Worm (Caenorhabditis elegans) whole organism, early embryonic: Measurements from ENCODE around the gene T24G10.2.

Experiments used
- B0310.2 ChIP-seq: sonication (generic microtip); optimal IDR thresholded peaks from 2 replicates; lab custom pipeline; 2016; ENCODE audit warnings: mild to moderate bottlenecking, missing genetic modification characterization, missing compliant biosample characterization
- F13C5.2 ChIP-seq: sonication (generic microtip); optimal IDR thresholded peaks from 2 replicates; lab custom pipeline; 2017; ENCODE audit warnings: mild to moderate bottlenecking, missing genetic modification characterization, inconsistent platforms, missing compliant biosample characterization
- aly-1 ChIP-seq: sonication (generic microtip); optimal IDR thresholded peaks from 2 replicates; lab custom pipeline; 2016; ENCODE audit warnings: missing genetic modification characterization, missing compliant biosample characterization
- ama-1 ChIP-seq: fragments of 150-350 bp; optimal IDR thresholded peaks from 2 replicates; lab custom pipeline; 2014
- ceh-13 ChIP-seq: fragments of 200-800 bp; sonication (Bioruptor generic); optimal IDR thresholded peaks from 2 replicates; lab custom pipeline; 2018; ENCODE audit warnings: mild to moderate bottlenecking, missing genetic modification characterization, missing compliant biosample characterization
- ceh-36 ChIP-seq: sonication (generic microtip); optimal IDR thresholded peaks from 2 replicates; lab custom pipeline; 2016; ENCODE audit warnings: missing genetic modification characterization, inconsistent platforms, missing compliant biosample characterization
- ets-7 ChIP-seq: sonication (generic microtip); optimal IDR thresholded peaks from 2 replicates; lab custom pipeline; 2016; ENCODE audit warnings: missing genotype, missing genetic modification characterization, missing compliant biosample characterization
- flt-1 ChIP-seq: fragments of 200-800 bp; sonication (Bioruptor generic); IDR thresholded peaks from 2 replicates; pipeline ENCODE4 v1.3.6; 2022; ENCODE audit warnings: missing genetic modification characterization, missing compliant biosample characterization
- hmbx-1 ChIP-seq: sonication (generic microtip); optimal IDR thresholded peaks from 2 replicates; lab custom pipeline; 2016; ENCODE audit warnings: mild to moderate bottlenecking, missing genetic modification characterization, missing compliant biosample characterization
- hmg-4 ChIP-seq: fragments of 200-800 bp; sonication (Bioruptor generic); optimal IDR thresholded peaks from 2 replicates; lab custom pipeline; 2018; ENCODE audit warnings: mild to moderate bottlenecking, missing genetic modification characterization, missing compliant biosample characterization
- hnd-1 ChIP-seq: sonication (generic microtip); optimal IDR thresholded peaks from 2 replicates; lab custom pipeline; 2016; ENCODE audit warnings: missing genetic modification characterization, missing compliant biosample characterization
- pes-1 ChIP-seq: fragments of 200-800 bp; sonication (Bioruptor generic); IDR thresholded peaks from 2 replicates; pipeline ENCODE4 v1.3.6; 2022; ENCODE audit warnings: missing genetic modification reagents, missing genetic modification characterization, missing compliant biosample characterization
- scrt-1 ChIP-seq: fragments of 200-800 bp; sonication (Bioruptor generic); IDR thresholded peaks from 2 replicates; pipeline ENCODE4 v1.3.6; 2022; ENCODE audit warnings: missing genetic modification characterization, missing compliant biosample characterization
- sea-1 ChIP-seq: fragments of 200-800 bp; sonication (Bioruptor generic); conservative IDR thresholded peaks from 2 replicates; pipeline ENCODE4 v1.3.6; 2022; ENCODE audit warnings: missing genetic modification characterization, missing compliant biosample characterization
- tbx-11 ChIP-seq: fragments of 200-800 bp; sonication (Bioruptor generic); IDR thresholded peaks from 2 replicates; pipeline ENCODE4 v1.3.6; 2022; ENCODE audit warnings: missing genetic modification characterization, missing compliant biosample characterization
- tbx-37 ChIP-seq: fragments of 200-800 bp; sonication (Bioruptor generic); conservative IDR thresholded peaks from 2 replicates; pipeline ENCODE4 v1.3.6; 2022; ENCODE audit warnings: missing genetic modification reagents, missing genetic modification characterization, missing compliant biosample characterization
- tra-4 ChIP-seq: sonication (generic microtip); optimal IDR thresholded peaks from 2 replicates; lab custom pipeline; 2017; ENCODE audit warnings: missing genetic modification characterization, missing compliant biosample characterization

T24G10.2 gene

ce11 chrIII:5407060-5407459 is 35.5 kb downstream of the T24G10.2 start:
- no peak for TF ChIP-seq aly-1
- no peak for TF ChIP-seq flt-1 (GFP tag; lab: Robert Waterston, UW)
- TF ChIP-seq hnd-1 (tag; lab: Kevin White, UChicago) = no peak
- no peak for TF ChIP-seq tbx-11 (GFP tag; lab: Robert Waterston, UW)
- no peak for TF ChIP-seq ets-7 (tag; lab: Kevin White, UChicago)
- TF ChIP-seq pes-1 (GFP tag; lab: Robert Waterston, UW) = no peak
- TF ChIP-seq tbx-37 (GFP tag; lab: Robert Waterston, UW) = no peak
- TF ChIP-seq scrt-1 (GFP tag; lab: Robert Waterston, UW) = no peak

- no peak for TF ChIP-seq aly-1
- TF ChIP-seq ama-1 (lab: Kevin White, UChicago) = no peak
- no peak for TF ChIP-seq B0310.2 (tag; lab: Kevin White, UChicago)
- TF ChIP-seq pes-1 (GFP tag; lab: Robert Waterston, UW) = no peak
- TF ChIP-seq F13C5.2 (tag; lab: Kevin White, UChicago) = no peak
- no peak for TF ChIP-seq hmg-4 (GFP tag; lab: Kevin White, UChicago)
- no peak for TF ChIP-seq tbx-37 (GFP tag; lab: Robert Waterston, UW)
These were observed 36.2 kb downstream of the T24G10.2 start for ce11 chrIII:5406314-5406713.

DNA sequence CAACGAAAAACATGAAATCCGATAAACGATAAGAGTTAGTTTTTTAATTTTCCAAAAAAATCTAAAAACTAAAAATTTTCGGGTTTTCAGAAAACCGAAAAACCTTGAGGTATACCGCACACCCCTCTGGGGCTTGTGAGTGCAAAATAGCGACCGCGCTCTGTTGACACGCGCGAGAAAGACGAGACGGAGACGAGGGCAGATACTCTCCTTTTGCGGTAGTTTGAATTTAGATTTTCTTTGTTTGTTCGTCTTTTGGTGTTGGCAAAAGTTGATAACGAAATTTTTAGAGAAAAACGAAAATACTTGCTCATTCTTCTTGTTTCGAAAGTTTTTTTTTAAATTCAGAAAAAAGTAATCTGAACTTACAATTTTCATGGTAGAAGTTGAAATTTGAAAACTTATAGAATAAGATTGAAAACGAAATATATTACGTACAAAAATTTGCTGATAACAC is 36.9 kb downstream of the T24G10.2 start, which contains the start of the genes W03A5.2 and Y32H12A.8:
W03A5.2 (plus strand) TSS at position 407 of the 457 bp plus-strand sequence.
Y32H12A.8 (minus strand) TSS at position 410 of the 457 bp plus-strand sequence.
- TF ChIP-seq sea-1 (no peak), scrt-1 (GFP tag; lab: Robert Waterston, UW) (no peak), flt-1 (GFP tag; lab: Robert Waterston, UW) (no peak)

DNA sequence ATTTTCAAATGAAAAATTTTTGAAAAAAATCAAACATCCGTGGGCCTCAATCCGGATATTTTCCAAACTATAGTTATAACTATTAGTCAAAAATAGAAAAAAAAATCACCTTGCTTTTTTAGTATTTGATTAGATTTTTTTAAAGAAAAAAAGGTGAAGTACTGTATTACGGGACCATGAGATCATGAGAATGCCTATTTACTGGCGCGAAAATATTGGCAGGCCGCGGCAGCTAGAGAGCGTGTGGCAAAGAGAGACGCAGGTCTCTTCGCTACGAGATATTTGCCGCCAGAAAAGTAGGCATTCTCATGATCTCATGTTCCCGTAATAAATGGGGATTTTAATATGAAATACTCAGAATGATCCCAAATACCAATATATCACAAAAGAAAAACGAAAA is 37.6 kb downstream of the T24G10.2 start:
- TF ChIP-seq scrt-1 (GFP tag; lab: Robert Waterston, UW) = no peak
- TF ChIP-seq tra-4 (tag; lab: Kevin White, UChicago) = no peak
- TF ChIP-seq F13C5.2 (tag; lab: Kevin White, UChicago) = no peak
- no peak for TF ChIP-seq hnd-1 (tag; lab: Kevin White, UChicago)
- TF ChIP-seq ama-1 (lab: Kevin White, UChicago) = no peak
- no peak for TF ChIP-seq hmbx-1 (tag; lab: Kevin White, UChicago)
- no peak for TF ChIP-seq pes-1 (GFP tag; lab: Robert Waterston, UW)
- TF ChIP-seq B0310.2 (tag; lab: Kevin White, UChicago) = no peak
- TF ChIP-seq sea-1 = no peak
- TF ChIP-seq ceh-13 (GFP tag; lab: Kevin White, UChicago) = no peak
- no peak for TF ChIP-seq ceh-36 (tag; lab: Kevin White, UChicago)
- TF ChIP-seq tbx-11 (GFP tag; lab: Robert Waterston, UW) = no peak
- TF ChIP-seq hmg-4 (GFP tag; lab: Kevin White, UChicago) = no peak
- no peak for TF ChIP-seq aly-1
- no peak for TF ChIP-seq flt-1 (GFP tag; lab: Robert Waterston, UW)
- no peak for TF ChIP-seq ets-7 (tag; lab: Kevin White, UChicago)
- no peak for TF ChIP-seq tbx-37 (GFP tag; lab: Robert Waterston, UW)

DNA sequence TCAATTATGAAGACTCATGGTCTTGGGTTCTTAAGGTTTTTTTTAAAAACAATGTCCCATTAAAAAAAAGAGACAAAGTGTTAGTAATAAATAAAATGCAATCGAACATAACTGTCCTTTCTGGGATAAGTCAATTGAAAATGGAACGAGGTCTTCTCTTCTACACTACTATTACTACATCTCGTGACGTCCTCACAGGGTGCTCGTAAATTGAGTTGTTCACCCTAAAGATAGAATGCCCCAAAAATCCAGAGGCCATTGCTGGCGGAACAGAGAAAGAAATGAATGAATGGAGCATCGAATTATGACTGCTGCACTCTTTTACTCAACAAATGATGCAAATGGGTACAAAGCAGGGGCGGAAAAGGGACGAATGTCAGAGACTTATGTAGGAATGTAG is 40.1 kb downstream of the T24G10.2 start:
- no peak for TF ChIP-seq ceh-36 (tag; lab: Kevin White, UChicago)
- TF ChIP-seq B0310.2 (tag; lab: Kevin White, UChicago) = no peak

ce11 chrIII:5395746-5396145 is 46.8 kb downstream of the T24G10.2 start:
- TF ChIP-seq ets-7 (tag; lab: Kevin White, UChicago) (no peak), B0310.2 (tag; lab: Kevin White, UChicago) (no peak), scrt-1 (GFP tag; lab: Robert Waterston, UW) (no peak), tbx-37 (GFP tag; lab: Robert Waterston, UW) (no peak), hnd-1 (tag; lab: Kevin White, UChicago) (no peak), F13C5.2 (tag; lab: Kevin White, UChicago) (no peak), hmg-4 (GFP tag; lab: Kevin White, UChicago) (no peak), pes-1 (GFP tag; lab: Robert Waterston, UW) (no peak), ceh-36 (tag; lab: Kevin White, UChicago) (no peak), tra-4 (tag; lab: Kevin White, UChicago) (no peak)
